Worm (Caenorhabditis elegans): ENCODE measurements around the gene F09A5.3.

DNA sequence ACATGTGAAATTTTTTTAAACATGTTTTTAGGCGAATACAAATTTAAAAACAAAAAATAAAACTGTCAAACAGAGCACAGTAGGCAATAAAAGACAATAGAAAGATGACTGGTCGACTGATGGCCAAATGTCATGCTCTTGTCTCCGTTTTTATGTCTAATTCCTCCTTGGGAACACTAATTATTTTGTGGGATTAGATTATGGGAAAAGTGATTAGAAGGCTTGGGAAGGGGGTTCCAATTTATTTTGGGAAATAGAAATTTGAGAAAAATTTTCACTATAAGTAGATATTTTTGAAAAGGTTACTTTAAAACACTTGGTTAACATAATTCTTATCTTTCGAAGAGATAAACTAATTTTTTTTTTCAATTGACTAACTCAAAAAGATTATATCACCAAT lies 29.4 kb downstream of the F09A5.3 start:
- no peak for TF ChIP-seq ztf-29 (GFP tag; IDR thresholded peaks at IDR 0.05)
- TF ChIP-seq med-1 (GFP tag; optimal IDR thresholded peaks at IDR 0.05; ENCODE audit: insufficient read depth): no peak
- TF ChIP-seq ref-1 (GFP tag; conservative IDR thresholded peaks at IDR 0.05): no peak
- no peak for TF ChIP-seq flt-1 (GFP tag; IDR thresholded peaks at IDR 0.05)
- TF ChIP-seq ztf-23 (GFP tag; IDR thresholded peaks at IDR 0.05): no peak

All from whole organism, midembryonic.